Worm (Caenorhabditis elegans) whole organism, L3 larva: Measurements from ENCODE around the gene Y71H2AR.2.

Experiments
- elt-2 ChIP-seq: sonication (generic microtip); optimal IDR thresholded peaks from 2 replicates; lab custom pipeline; 2016; ENCODE audit warnings: missing genetic modification reagents, mild to moderate bottlenecking, missing genetic modification characterization, missing compliant biosample characterization
- nhr-77 ChIP-seq: fragments of 150-350 bp; optimal IDR thresholded peaks from 2 replicates; lab custom pipeline; 2014; ENCODE audit warnings: missing biosample characterization, missing genetic modification characterization

DNA sequence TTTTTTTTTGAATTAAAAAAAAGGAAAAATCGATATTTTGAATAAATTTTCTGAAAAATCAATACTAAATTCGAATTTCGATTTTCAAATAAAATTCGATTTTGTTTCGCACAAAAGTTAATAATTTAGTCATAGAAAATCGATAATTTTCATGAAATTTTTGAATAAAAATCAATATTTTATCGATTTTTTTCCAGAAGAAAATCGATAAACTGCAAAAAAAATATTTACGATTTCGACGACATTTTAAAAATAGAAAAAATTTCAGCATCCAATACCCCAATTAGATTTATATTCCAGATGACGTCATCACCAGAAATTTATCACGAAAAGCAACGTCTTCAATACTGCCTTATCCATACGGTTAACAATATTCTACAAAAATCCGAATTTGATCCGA lies 4.4 kb downstream of the Y71H2AR.2 start, which contains the start of gene josd-1:
- TF ChIP-seq elt-2 (tag; lab: Kevin White, UChicago) (no peak), nhr-77 (tag; lab: Kevin White, UChicago) (no peak)
